Worm (Caenorhabditis elegans) whole organism, L1 larva: ENCODE measurements around the gene Y39B6A.29.
A peak's percentile ranks its signal among the peaks of the same experiment; 100 is the strongest.

Experiments
- aha-1 ChIP-seq: fragments of 150-350 bp; optimal IDR thresholded peaks from 2 replicates; lab custom pipeline; 2014; ENCODE audit warnings: missing biosample characterization, missing genetic modification characterization
- aly-2 ChIP-seq: fragments of 150-350 bp; optimal IDR thresholded peaks from 2 replicates; lab custom pipeline; 2014; ENCODE audit warnings: missing biosample characterization, missing genetic modification characterization
- ama-1 ChIP-seq: fragments of 150-350 bp; optimal IDR thresholded peaks from 2 replicates; lab custom pipeline; 2014
- blmp-1 ChIP-seq: fragments of 150-350 bp; optimal IDR thresholded peaks from 2 replicates; lab custom pipeline; 2014; ENCODE audit warnings: missing biosample characterization, missing genetic modification characterization
- ceh-82 ChIP-seq, 3 experiments: fragments of 150-350 bp in 1 of 3; sonication (generic microtip) in 2 of 3; optimal IDR thresholded peaks; 2 replicates each; lab custom pipeline; 2014 to 2017; ENCODE audit warnings: missing biosample characterization in 3 of 3, missing genetic modification characterization in 3 of 3
- ceh-88 ChIP-seq: fragments of 200-800 bp; sonication (Bioruptor generic); IDR thresholded peaks from 2 replicates; pipeline ENCODE4 v1.3.6; 2022; ENCODE audit warnings: missing genetic modification characterization, missing compliant biosample characterization
- dpl-1 ChIP-seq, 3 experiments: fragments of 150-350 bp in 2 of 3; sonication (generic microtip) in 1 of 3; optimal IDR thresholded peaks; 2 replicates each; lab custom pipeline; 2014 to 2017; ENCODE audit warnings: missing biosample characterization in 3 of 3, missing genetic modification characterization in 3 of 3, missing genetic modification reagents in 3 of 3
- efl-1 ChIP-seq, 4 experiments: fragments of 150-350 bp; optimal IDR thresholded peaks in 3 of 4; peaks in 1 of 4; 1 replicate in 1 of 4; 2 replicates in 3 of 4; lab custom pipeline; 2014; ENCODE audit warnings: missing biosample characterization in 2 of 4, missing genetic modification characterization in 2 of 4, missing genetic modification reagents in 2 of 4
- efl-3 ChIP-seq: fragments of 200-800 bp; sonication (Bioruptor generic); optimal IDR thresholded peaks from 2 replicates; lab custom pipeline; 2018; ENCODE audit warnings: mild to moderate bottlenecking, missing genetic modification characterization, missing compliant biosample characterization
- elt-2 ChIP-seq: sonication (generic microtip); optimal IDR thresholded peaks from 2 replicates; lab custom pipeline; 2016; ENCODE audit warnings: missing genetic modification characterization, mild to moderate bottlenecking, inconsistent platforms, missing compliant biosample characterization, missing genetic modification reagents
- fkh-4 ChIP-seq: sonication (generic microtip); optimal IDR thresholded peaks from 2 replicates; lab custom pipeline; 2016; ENCODE audit warnings: missing compliant biosample characterization, missing genetic modification characterization, borderline replicate concordance
- hlh-17 ChIP-seq: fragments of 200-800 bp; sonication (Bioruptor generic); optimal IDR thresholded peaks from 2 replicates; lab custom pipeline; 2018; ENCODE audit warnings: missing genetic modification characterization, mild to moderate bottlenecking, missing compliant biosample characterization, moderate library complexity, borderline replicate concordance
- hpl-2 ChIP-seq: fragments of 150-350 bp; optimal IDR thresholded peaks from 2 replicates; lab custom pipeline; 2014; ENCODE audit warnings: missing biosample characterization, missing genetic modification reagents, missing genetic modification characterization
- isw-1 ChIP-seq: fragments of 200-800 bp; sonication (Bioruptor generic); IDR thresholded peaks from 2 replicates; pipeline ENCODE4 v1.3.6; 2022; ENCODE audit warnings: missing genetic modification characterization, missing compliant biosample characterization
- jun-1 ChIP-seq: fragments of 150-350 bp; optimal IDR thresholded peaks from 2 replicates; lab custom pipeline; 2014; ENCODE audit warnings: missing biosample characterization, missing genetic modification reagents, missing genetic modification characterization
- lin-13 ChIP-seq: fragments of 150-350 bp; optimal IDR thresholded peaks from 2 replicates; lab custom pipeline; 2014; ENCODE audit warnings: missing biosample characterization, missing genetic modification reagents, missing genetic modification characterization
- lin-35 ChIP-seq, 2 experiments: fragments of 150-350 bp; optimal IDR thresholded peaks; 2 replicates each; lab custom pipeline; 2014; ENCODE audit warnings: missing biosample characterization in 2 of 2, missing genetic modification characterization in 2 of 2, missing genetic modification reagents in 2 of 2
- lin-39 ChIP-seq: fragments of 150-350 bp; optimal IDR thresholded peaks from 2 replicates; lab custom pipeline; 2014; ENCODE audit warnings: missing biosample characterization, missing genetic modification reagents, missing genetic modification characterization
- lir-3 ChIP-seq: sonication (generic microtip); optimal IDR thresholded peaks from 2 replicates; lab custom pipeline; 2016; ENCODE audit warnings: mild to moderate bottlenecking, missing genetic modification characterization, moderate library complexity, missing compliant biosample characterization; ENCODE audit not compliant: poor library complexity
- lsy-2 ChIP-seq, 2 experiments: fragments of 150-350 bp; optimal IDR thresholded peaks; 2 replicates each; lab custom pipeline; 2014; ENCODE audit warnings: missing biosample characterization in 2 of 2, missing genetic modification characterization in 2 of 2
- nhr-11 ChIP-seq: fragments of 150-350 bp; optimal IDR thresholded peaks from 2 replicates; lab custom pipeline; 2014; ENCODE audit warnings: missing biosample characterization, missing genetic modification characterization
- nhr-20 ChIP-seq: sonication (generic microtip); optimal IDR thresholded peaks from 2 replicates; lab custom pipeline; 2016; ENCODE audit warnings: mild to moderate bottlenecking, missing genetic modification characterization, missing compliant biosample characterization
- nhr-71 ChIP-seq: sonication (generic microtip); optimal IDR thresholded peaks from 2 replicates; lab custom pipeline; 2016; ENCODE audit warnings: mild to moderate bottlenecking, missing genetic modification characterization, moderate library complexity, missing compliant biosample characterization
- nhr-90 ChIP-seq: sonication (generic microtip); optimal IDR thresholded peaks from 2 replicates; lab custom pipeline; 2016; ENCODE audit warnings: mild to moderate bottlenecking, missing genetic modification characterization, missing compliant biosample characterization; ENCODE audit not compliant: poor library complexity
- pax-3 ChIP-seq: fragments of 200-800 bp; sonication (Bioruptor generic); optimal IDR thresholded peaks from 2 replicates; lab custom pipeline; 2018; ENCODE audit warnings: mild to moderate bottlenecking, missing genetic modification characterization, moderate library complexity, missing compliant biosample characterization
- rnt-1 ChIP-seq: sonication (generic microtip); optimal IDR thresholded peaks from 2 replicates; lab custom pipeline; 2016; ENCODE audit warnings: mild to moderate bottlenecking, missing genetic modification characterization, moderate library complexity, missing compliant biosample characterization
- sptf-1 ChIP-seq: fragments of 150-350 bp; optimal IDR thresholded peaks from 2 replicates; lab custom pipeline; 2014; ENCODE audit warnings: missing biosample characterization, missing genetic modification characterization
- tbx-2 ChIP-seq: sonication (generic microtip); optimal IDR thresholded peaks from 2 replicates; lab custom pipeline; 2016; ENCODE audit warnings: missing genetic modification characterization, missing compliant biosample characterization
- unc-130 ChIP-seq: fragments of 150-350 bp; optimal IDR thresholded peaks from 2 replicates; lab custom pipeline; 2017; ENCODE audit warnings: missing biosample characterization, missing genetic modification characterization, inconsistent platforms
- unc-86 ChIP-seq: sonication (generic microtip); optimal IDR thresholded peaks from 2 replicates; lab custom pipeline; 2016; ENCODE audit warnings: missing genetic modification characterization, missing compliant biosample characterization
- vab-15 ChIP-seq: sonication (generic microtip); optimal IDR thresholded peaks from 2 replicates; lab custom pipeline; 2017; ENCODE audit warnings: missing genotype, mild to moderate bottlenecking, missing genetic modification characterization, missing compliant biosample characterization
- zag-1 ChIP-seq: fragments of 150-350 bp; optimal IDR thresholded peaks from 2 replicates; lab custom pipeline; 2014; ENCODE audit warnings: missing biosample characterization, missing genetic modification characterization
- ztf-11 ChIP-seq, 2 experiments: sonication (generic microtip); optimal IDR thresholded peaks; 2 replicates each; lab custom pipeline; 2016 to 2017; ENCODE audit warnings: missing genetic modification characterization in 2 of 2, missing biosample characterization in 1 of 2, missing compliant biosample characterization in 1 of 2
- ztf-4 ChIP-seq: fragments of 150-350 bp; optimal IDR thresholded peaks from 2 replicates; lab custom pipeline; 2014; ENCODE audit warnings: missing biosample characterization, missing genetic modification characterization

Y39B6A.29 gene

DNA sequence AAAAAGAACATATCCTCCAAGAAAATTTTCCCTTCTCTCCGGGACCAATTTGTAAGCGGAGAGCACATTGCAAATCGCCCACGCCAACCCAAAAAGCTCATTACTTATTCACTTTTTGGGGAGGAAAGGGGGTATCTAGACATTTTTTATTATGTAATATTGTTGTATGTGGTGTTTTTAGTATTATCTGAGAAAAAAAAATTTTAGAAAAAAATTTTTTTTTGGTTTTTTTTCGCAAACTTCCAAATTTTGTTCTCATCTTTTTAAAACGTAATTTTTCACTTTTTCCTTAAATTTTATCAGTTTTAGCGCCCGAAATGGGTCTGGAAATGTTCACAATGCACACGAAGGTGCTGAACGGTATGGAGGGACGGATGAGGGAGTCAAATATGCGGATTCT, 35.3 kb upstream of the Y39B6A.29 start, which contains the start of gene twk-46:
twk-46 (plus strand) TSS at position 301 of the 400 bp plus-strand sequence.
- TF ChIP-seq lin-13 (GFP tag; lab: Kevin White, UChicago) (no peak), jun-1 (no peak), rnt-1 (no peak), isw-1 (no peak), sptf-1 (tag; lab: Kevin White, UChicago) (no peak), ztf-11 (tag; optimal IDR thresholded peaks at IDR 0.05; lab: Kevin White, UChicago) (no peak), ceh-82 (tag; optimal IDR thresholded peaks at IDR 0.05; lab: Kevin White, UChicago) (no peak), elt-2 (tag; lab: Kevin White, UChicago) (no peak), nhr-11 (tag; lab: Kevin White, UChicago) (no peak), lsy-2 (tag; optimal IDR thresholded peaks at IDR 0.05; lab: Kevin White, UChicago) (no peak), zag-1 (no peak), aly-2 (tag; lab: Kevin White, UChicago) (no peak)

DNA sequence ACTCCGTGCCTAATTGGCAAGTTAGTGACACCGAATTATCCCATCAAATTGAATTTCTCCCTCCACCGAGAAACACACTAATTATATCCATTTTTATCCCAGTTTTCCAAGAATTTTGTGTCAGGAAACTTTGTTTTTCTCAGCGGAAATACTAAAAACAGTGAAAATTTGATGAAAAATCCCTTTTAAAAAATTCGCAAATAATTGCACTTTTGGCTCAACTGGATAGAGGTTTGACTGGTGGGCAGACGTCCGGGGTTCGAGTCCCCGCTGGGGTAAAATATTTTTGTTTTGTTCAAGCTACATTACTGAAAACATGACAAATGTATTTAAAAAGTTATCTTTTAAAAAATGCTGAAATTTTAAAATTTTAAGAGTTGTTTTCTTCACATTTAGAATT, 33.5 kb upstream of the Y39B6A.29 start:
- TF ChIP-seq hpl-2 (GFP tag; lab: Kevin White, UChicago) (no peak), unc-130 (no peak), tbx-2 (tag; lab: Kevin White, UChicago) (no peak), fkh-4 (tag; lab: Kevin White, UChicago) (no peak), unc-86 (tag; lab: Kevin White, UChicago) (no peak), ztf-4 (tag; lab: Kevin White, UChicago) (no peak), lin-35 (GFP tag; optimal IDR thresholded peaks at IDR 0.05; lab: Kevin White, UChicago) (no peak), ama-1 (lab: Kevin White, UChicago) (no peak)

DNA sequence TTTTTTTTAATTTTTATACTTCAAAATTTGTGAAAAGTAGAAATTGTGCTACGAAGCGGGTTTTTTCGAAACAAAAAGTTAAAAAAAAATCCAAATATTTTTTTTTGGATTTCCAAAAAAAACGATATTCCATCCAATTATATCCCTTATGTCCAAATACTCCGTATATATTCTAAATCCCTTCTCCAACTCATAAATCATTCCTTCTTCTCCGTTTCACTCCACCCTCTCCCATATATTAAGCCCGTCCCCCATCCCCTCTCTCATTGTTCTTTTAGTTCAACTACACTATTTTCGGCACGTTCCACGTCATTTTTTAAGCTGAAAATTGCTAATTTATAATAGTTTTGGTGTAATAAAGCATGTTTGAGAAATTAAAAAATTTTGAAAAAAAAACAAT, 33.0 kb upstream of the Y39B6A.29 start:
- TF ChIP-seq ceh-88 (GFP tag; lab: Robert Waterston, UW), result no peak
- TF ChIP-seq fkh-4 (tag; lab: Kevin White, UChicago), result no peak
- no peak for TF ChIP-seq unc-86 (tag; lab: Kevin White, UChicago)
- no peak for TF ChIP-seq efl-1 (optimal IDR thresholded peaks at IDR 0.05; lab: Kevin White, UChicago)
- TF ChIP-seq efl-1 (GFP tag; optimal IDR thresholded peaks at IDR 0.05 in 1 of 2; lab: Kevin White, UChicago), result peak in 1 of 2 experiments; percentile 61

DNA sequence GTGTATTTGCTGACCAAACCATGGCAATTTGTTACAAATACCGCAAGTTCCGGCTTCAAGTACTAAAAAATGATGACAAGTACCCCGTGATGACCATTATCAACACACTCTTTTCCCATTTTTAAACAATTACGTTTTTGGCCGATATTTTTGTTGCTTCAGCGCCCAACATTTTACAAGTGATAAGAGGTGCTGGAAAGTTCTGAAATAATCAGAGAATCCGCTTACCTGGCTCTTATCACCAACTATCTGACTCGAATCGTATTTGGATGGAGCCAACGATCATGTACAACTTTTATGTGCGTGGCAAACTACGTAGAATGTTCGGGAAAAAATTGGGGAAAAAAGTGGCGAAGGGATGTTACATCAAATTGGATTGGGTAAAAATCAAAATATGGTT, 28.7 kb upstream of the Y39B6A.29 start:
- TF ChIP-seq nhr-71, result peak; percentile 10
- TF ChIP-seq ama-1 (lab: Kevin White, UChicago), result no peak
- peak; percentile 33 for TF ChIP-seq pax-3 (tag; lab: Kevin White, UChicago)
- no peak for TF ChIP-seq tbx-2 (tag; lab: Kevin White, UChicago)
- TF ChIP-seq nhr-90, result peak; percentile 14
- TF ChIP-seq hpl-2 (GFP tag; lab: Kevin White, UChicago), result peak; percentile 48
- no peak for TF ChIP-seq dpl-1 (GFP tag; optimal IDR thresholded peaks at IDR 0.05; lab: Kevin White, UChicago)
- TF ChIP-seq lin-39 (tag; lab: Kevin White, UChicago), result no peak
- no peak for TF ChIP-seq hlh-17 (GFP tag; lab: Kevin White, UChicago)
- TF ChIP-seq nhr-20 (tag; lab: Kevin White, UChicago), result peak; percentile 5
- TF ChIP-seq aha-1 (tag; lab: Kevin White, UChicago), result no peak
- no peak for TF ChIP-seq vab-15 (tag; lab: Kevin White, UChicago)
- TF ChIP-seq lir-3 (tag; lab: Kevin White, UChicago), result no peak
- peak; percentile 96 for TF ChIP-seq elt-2 (tag; lab: Kevin White, UChicago)
- no peak for TF ChIP-seq blmp-1 (tag; lab: Kevin White, UChicago)
- no peak for TF ChIP-seq ceh-82 (tag; optimal IDR thresholded peaks at IDR 0.05; lab: Kevin White, UChicago)
- peak in 1 of 2 experiments; percentile 22 for TF ChIP-seq lin-35 (GFP tag; optimal IDR thresholded peaks at IDR 0.05; lab: Kevin White, UChicago)
- TF ChIP-seq jun-1, result peak; percentile 22
- TF ChIP-seq efl-3 (GFP tag; lab: Kevin White, UChicago), result no peak
- no peak for TF ChIP-seq efl-1 (optimal IDR thresholded peaks at IDR 0.05; lab: Kevin White, UChicago)
- peak in 1 of 2 experiments; percentile 56 for TF ChIP-seq efl-1 (GFP tag; optimal IDR thresholded peaks at IDR 0.05 in 1 of 2; lab: Kevin White, UChicago)
- TF ChIP-seq, all 84 proteins: peak for 9
